Fruit fly (Drosophila melanogaster): ENCODE measurements around the gene CG44014.

DNA sequence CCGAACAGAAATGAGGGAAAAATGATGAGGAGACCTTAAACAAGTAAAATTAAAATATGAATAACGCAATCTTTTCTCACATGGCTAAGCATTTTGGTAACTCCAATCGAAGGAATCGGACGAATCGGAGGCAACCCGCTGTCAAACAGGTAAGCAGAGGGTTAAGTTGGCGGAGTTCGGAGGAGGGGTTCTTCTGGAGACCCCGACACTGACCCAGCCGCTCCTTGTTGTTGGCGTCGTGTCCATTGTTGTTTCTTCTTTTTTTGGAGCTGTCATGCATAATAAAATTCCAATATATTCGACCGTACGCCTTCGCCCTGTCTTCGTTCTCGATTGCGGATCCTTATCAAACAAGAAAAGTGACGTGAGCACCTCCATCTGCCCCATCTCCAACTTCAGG is 44.9 kb upstream of the CG44014 start:
- no peak for TF ChIP-seq zfh1 (GFP tag; IDR thresholded peaks at IDR 0.05)
- no peak for TF ChIP-seq Hsf (GFP tag; optimal IDR thresholded peaks at IDR 0.05)
- TF ChIP-seq Dek (tag; optimal IDR thresholded peaks at IDR 0.05): no peak
- TF ChIP-seq CG17568 (GFP tag; optimal IDR thresholded peaks at IDR 0.05): no peak

All from whole organism, embryonic.